Worm (Caenorhabditis elegans) whole organism, L4 larva: Measurements from ENCODE around the gene cchl-1.

ENCODE experiments used
- F10B5.3 ChIP-seq: sonication (generic microtip); optimal IDR thresholded peaks from 2 replicates; lab custom pipeline; 2016; ENCODE audit warnings: mild to moderate bottlenecking, missing genetic modification characterization, missing compliant biosample characterization
- F26F4.8 ChIP-seq: fragments of 200-800 bp; sonication (Bioruptor generic); conservative IDR thresholded peaks from 2 replicates; pipeline ENCODE4 v1.3.6; 2022; ENCODE audit warnings: missing genetic modification characterization, missing compliant biosample characterization
- F37D6.2 ChIP-seq: sonication (generic microtip); optimal IDR thresholded peaks from 2 replicates; lab custom pipeline; 2016; ENCODE audit warnings: mild to moderate bottlenecking, missing genetic modification characterization, missing compliant biosample characterization
- aha-1 ChIP-seq: fragments of 150-350 bp; peaks from one replicate; lab custom pipeline; 2014; ENCODE audit warnings: missing biosample characterization, missing genetic modification characterization
- ceh-28 ChIP-seq: fragments of 150-350 bp; optimal IDR thresholded peaks from 2 replicates; lab custom pipeline; 2014; ENCODE audit warnings: missing biosample characterization, missing genetic modification reagents, missing genetic modification characterization
- ceh-44 ChIP-seq: fragments of 200-800 bp; sonication (Bioruptor generic); IDR thresholded peaks from 2 replicates; pipeline ENCODE4 v1.3.6; 2022; ENCODE audit warnings: missing genetic modification reagents, missing genetic modification characterization, missing compliant biosample characterization
- ctbp-1 ChIP-seq: fragments of 200-800 bp; sonication (Bioruptor generic); IDR thresholded peaks from 2 replicates; pipeline ENCODE4 v1.3.6; 2022; ENCODE audit warnings: missing genetic modification reagents, missing genetic modification characterization, missing compliant biosample characterization
- daf-16 ChIP-seq, 3 experiments: sonication (generic microtip); optimal IDR thresholded peaks; 2 replicates each; lab custom pipeline; 2016 to 2017; ENCODE audit warnings: missing genetic modification characterization in 3 of 3, missing genetic modification reagents in 3 of 3, mild to moderate bottlenecking in 2 of 3, missing compliant biosample characterization in 2 of 3, missing biosample characterization in 1 of 3, moderate library complexity in 1 of 3
- dmd-6 ChIP-seq: fragments of 200-800 bp; sonication (Bioruptor generic); IDR thresholded peaks from 2 replicates; pipeline ENCODE4 v1.3.6; 2022; ENCODE audit warnings: missing genetic modification reagents, missing genetic modification characterization, missing compliant biosample characterization
- dmd-8 ChIP-seq: fragments of 200-800 bp; sonication (Bioruptor generic); IDR thresholded peaks from 2 replicates; pipeline ENCODE4 v1.3.6; 2022; ENCODE audit warnings: missing genetic modification characterization, missing compliant biosample characterization
- duxl-1 ChIP-seq: sonication (generic microtip); optimal IDR thresholded peaks from 2 replicates; lab custom pipeline; 2016; ENCODE audit warnings: mild to moderate bottlenecking, missing genetic modification characterization, moderate library complexity, missing compliant biosample characterization; ENCODE audit not compliant: poor library complexity
- hlh-11 ChIP-seq: fragments of 200-800 bp; sonication (Bioruptor generic); optimal IDR thresholded peaks from 2 replicates; lab custom pipeline; 2018; ENCODE audit warnings: mild to moderate bottlenecking, missing genetic modification characterization, missing compliant biosample characterization
- hlh-30 ChIP-seq: sonication (generic microtip); optimal IDR thresholded peaks from 2 replicates; lab custom pipeline; 2017; ENCODE audit warnings: antibody characterized with exemption, mild to moderate bottlenecking, missing genetic modification characterization, missing compliant biosample characterization; ENCODE audit not compliant: insufficient read depth
- madf-5 ChIP-seq, 2 experiments: fragments of 200-800 bp; sonication (Bioruptor generic); IDR thresholded peaks; 2 replicates each; pipeline ENCODE4 v1.3.6; 2022; ENCODE audit warnings: missing compliant biosample characterization in 2 of 2, missing genetic modification characterization in 2 of 2
- mdl-1 ChIP-seq, 2 experiments: fragments of 150-350 bp in 1 of 2; sonication (generic microtip) in 1 of 2; optimal IDR thresholded peaks; 2 replicates each; lab custom pipeline; 2014 to 2017; ENCODE audit warnings: missing biosample characterization in 2 of 2, missing genetic modification characterization in 2 of 2
- mdt-29 ChIP-seq: fragments of 200-800 bp; sonication (Bioruptor generic); IDR thresholded peaks from 2 replicates; pipeline ENCODE4 v1.3.6; 2022; ENCODE audit warnings: missing genetic modification reagents, missing genetic modification characterization, missing compliant biosample characterization
- mep-1 ChIP-seq: fragments of 150-350 bp; sonication (generic microtip); optimal IDR thresholded peaks from 3 replicates; lab custom pipeline; 2014; ENCODE audit warnings: missing biosample characterization, missing genetic modification characterization
- mes-2 ChIP-seq: sonication (generic microtip); optimal IDR thresholded peaks from 2 replicates; lab custom pipeline; 2016; ENCODE audit warnings: missing genotype, mild to moderate bottlenecking, missing genetic modification characterization, missing compliant biosample characterization; ENCODE audit not compliant: poor library complexity, severe bottlenecking
- mxl-3 ChIP-seq: fragments of 200-800 bp; sonication (Bioruptor generic); optimal IDR thresholded peaks from 2 replicates; lab custom pipeline; 2018; ENCODE audit warnings: mild to moderate bottlenecking, missing genetic modification characterization, missing compliant biosample characterization
- nhr-10 ChIP-seq: fragments of 150-350 bp; optimal IDR thresholded peaks from 2 replicates; lab custom pipeline; 2014; ENCODE audit warnings: missing biosample characterization, missing genetic modification characterization
- nhr-102 ChIP-seq: sonication (generic microtip); optimal IDR thresholded peaks from 2 replicates; lab custom pipeline; 2016; ENCODE audit warnings: mild to moderate bottlenecking, missing genetic modification characterization, moderate library complexity, missing compliant biosample characterization
- nhr-11 ChIP-seq: fragments of 150-350 bp; optimal IDR thresholded peaks from 2 replicates; lab custom pipeline; 2014; ENCODE audit warnings: missing biosample characterization, missing genetic modification characterization
- nhr-237 ChIP-seq: sonication (generic microtip); optimal IDR thresholded peaks from 2 replicates; lab custom pipeline; 2017; ENCODE audit warnings: missing biosample characterization, missing genetic modification characterization
- nhr-28 ChIP-seq: fragments of 150-350 bp; optimal IDR thresholded peaks from 2 replicates; lab custom pipeline; 2014; ENCODE audit warnings: missing biosample characterization, missing genetic modification characterization
- sdz-12 ChIP-seq: fragments of 200-800 bp; sonication (Bioruptor generic); optimal IDR thresholded peaks from 2 replicates; lab custom pipeline; 2018; ENCODE audit warnings: mild to moderate bottlenecking, missing genetic modification characterization, missing compliant biosample characterization
- set-16 ChIP-seq: fragments of 200-800 bp; sonication (Bioruptor generic); IDR thresholded peaks from 2 replicates; pipeline ENCODE4 v1.3.6; 2022; ENCODE audit warnings: missing genetic modification reagents, missing genetic modification characterization, missing compliant biosample characterization
- snpc-1.2 ChIP-seq: fragments of 200-800 bp; sonication (Bioruptor generic); IDR thresholded peaks from 2 replicates; pipeline ENCODE4 v1.3.6; 2022; ENCODE audit warnings: missing genetic modification reagents, missing genetic modification characterization, missing compliant biosample characterization
- unc-62 ChIP-seq, 3 experiments: fragments of 150-350 bp in 1 of 3; sonication (generic microtip); optimal IDR thresholded peaks in 2 of 3; peaks in 1 of 3; 1 replicate in 1 of 3; 2 replicates in 2 of 3; lab custom pipeline; 2014 to 2017; ENCODE audit warnings: missing biosample characterization in 3 of 3, missing genetic modification characterization in 3 of 3, missing genetic modification reagents in 3 of 3, missing genotype in 1 of 3

The cchl-1 gene

DNA sequence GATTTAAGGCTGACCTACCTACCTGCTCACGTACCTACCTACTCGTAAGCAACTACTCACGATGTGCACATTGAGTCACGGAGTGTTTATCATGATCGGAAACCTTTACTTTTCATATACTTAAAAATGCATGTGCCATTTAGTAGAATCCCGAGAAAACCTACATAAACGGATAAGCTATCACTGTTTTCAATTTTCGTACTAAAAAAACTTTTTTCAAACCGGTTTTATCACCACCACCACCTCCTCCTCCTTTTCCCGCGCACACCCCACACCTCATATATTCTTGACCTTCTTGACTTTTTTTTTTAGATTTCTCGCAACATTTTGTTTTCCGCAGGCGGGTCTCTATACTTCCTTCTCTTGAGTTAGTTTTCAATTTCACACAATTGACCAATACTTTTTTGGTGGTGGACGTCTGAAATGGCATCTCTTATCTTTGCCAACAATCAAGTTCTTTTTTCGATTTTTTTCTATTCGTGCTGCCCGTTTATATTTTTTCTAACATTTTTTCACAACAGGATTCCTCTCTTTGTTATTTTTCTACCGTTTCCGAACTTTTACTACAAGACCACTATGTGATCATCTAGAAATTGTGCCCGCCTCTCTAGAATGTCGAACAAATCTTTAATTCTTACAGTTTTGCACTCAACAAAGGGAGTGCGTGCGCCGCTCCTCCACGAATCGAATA, 33.5 kb downstream of the cchl-1 start, which contains the start of gene srap-1:
Gene srap-1 (plus strand): TSS at position 641 of the 691 bp plus-strand sequence.
- no peak for TF ChIP-seq madf-5 (GFP tag; IDR thresholded peaks at IDR 0.05; lab: Robert Waterston, UW)
- TF ChIP-seq unc-62 (GFP tag; optimal IDR thresholded peaks at IDR 0.05 in 1 of 2; lab: Kevin White, UChicago) = peak in 1 of 2 experiments; percentile 50
- TF ChIP-seq unc-62 (tag; optimal IDR thresholded peaks at IDR 0.05; lab: Kevin White, UChicago) = no peak

DNA sequence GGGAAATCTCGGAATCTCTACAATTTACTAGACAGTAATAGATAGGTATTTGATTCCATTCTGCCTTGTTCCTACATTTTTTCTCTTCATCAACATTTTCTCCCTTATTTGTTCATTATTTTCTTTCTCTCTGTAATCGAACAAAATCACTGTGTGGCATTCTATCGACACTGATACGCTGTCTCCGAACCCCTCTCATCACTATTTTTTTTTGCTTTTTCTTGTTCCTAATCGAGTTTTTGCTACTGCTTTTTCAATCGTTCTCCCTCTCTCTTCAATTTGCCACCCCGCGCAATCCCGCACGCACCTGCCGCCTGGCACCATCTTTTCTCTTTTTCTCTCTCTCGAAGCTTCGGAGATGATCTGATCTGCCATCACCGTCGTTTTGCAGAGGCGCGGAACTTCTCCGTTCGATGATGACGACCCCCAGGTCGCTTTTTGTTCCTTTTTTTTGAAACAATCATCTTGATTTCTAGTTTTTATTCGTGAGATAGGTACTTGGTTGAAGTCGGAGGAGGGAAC, 35.9 kb downstream of the cchl-1 start:
- peak; percentile 24 for TF ChIP-seq mep-1 (tag; lab: Kevin White, UChicago)
- TF ChIP-seq ceh-28 = no peak
- TF ChIP-seq mxl-3 (GFP tag; lab: Kevin White, UChicago) = peak; percentile 22
- peak; percentile 11 for TF ChIP-seq nhr-28
- no peak for TF ChIP-seq F10B5.3 (tag; lab: Kevin White, UChicago)
- no peak for TF ChIP-seq nhr-237 (tag; lab: Kevin White, UChicago)
- 0 out of 2 replicates have a peak, but pooled peaks have one; percentile 12 for TF ChIP-seq dmd-8
- peak; percentile 84 for TF ChIP-seq aha-1 (tag; lab: Kevin White, UChicago)
- peak in 1 of 2 experiments; percentile 94 for TF ChIP-seq unc-62 (GFP tag; optimal IDR thresholded peaks at IDR 0.05 in 1 of 2; lab: Kevin White, UChicago)
- TF ChIP-seq unc-62 (tag; optimal IDR thresholded peaks at IDR 0.05; lab: Kevin White, UChicago) = no peak
- TF ChIP-seq mes-2 (tag; lab: Kevin White, UChicago) = peak; percentile 24
- TF ChIP-seq set-16 = peak; percentile 48; the same call in 1 of the 2 replicates
- peak in 1 of 2 experiments; percentile 41 for TF ChIP-seq mdl-1 (tag; optimal IDR thresholded peaks at IDR 0.05; lab: Kevin White, UChicago)
- TF ChIP-seq ctbp-1 (GFP tag; lab: Robert Waterston, UW) = no peak
- TF ChIP-seq hlh-11 (tag; lab: Kevin White, UChicago) = peak; percentile 9
- peak; percentile 43 for TF ChIP-seq nhr-10 (tag; lab: Kevin White, UChicago)

DNA sequence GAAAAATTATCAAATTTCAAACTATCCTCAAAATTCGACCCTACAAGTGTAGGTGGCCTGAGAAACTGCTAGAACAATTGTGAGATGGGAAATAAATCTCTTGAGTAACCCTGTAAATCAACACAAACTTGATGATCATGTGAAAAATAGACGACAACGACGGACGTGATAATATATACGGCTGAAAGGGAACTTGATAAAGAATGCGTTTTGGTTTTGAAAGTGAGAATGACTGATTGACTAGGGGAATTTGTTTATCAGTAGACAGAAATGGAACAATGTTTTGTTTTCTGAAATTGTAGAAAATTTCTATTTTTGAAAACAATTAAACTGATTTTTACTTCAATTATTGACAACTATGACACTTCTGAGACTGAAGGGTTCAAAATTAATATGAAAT, 42.7 kb downstream of the cchl-1 start:
- TF ChIP-seq snpc-1.2 (GFP tag; lab: Robert Waterston, UW) (no peak), hlh-30 (tag; lab: Kevin White, UChicago) (peak; percentile 27), unc-62 (GFP tag; optimal IDR thresholded peaks at IDR 0.05 in 1 of 2; lab: Kevin White, UChicago) (peak in 1 of 2 experiments; percentile 52), unc-62 (tag; optimal IDR thresholded peaks at IDR 0.05; lab: Kevin White, UChicago) (no peak), dmd-6 (no peak), mdt-29 (GFP tag; lab: Robert Waterston, UW) (no peak)

DNA sequence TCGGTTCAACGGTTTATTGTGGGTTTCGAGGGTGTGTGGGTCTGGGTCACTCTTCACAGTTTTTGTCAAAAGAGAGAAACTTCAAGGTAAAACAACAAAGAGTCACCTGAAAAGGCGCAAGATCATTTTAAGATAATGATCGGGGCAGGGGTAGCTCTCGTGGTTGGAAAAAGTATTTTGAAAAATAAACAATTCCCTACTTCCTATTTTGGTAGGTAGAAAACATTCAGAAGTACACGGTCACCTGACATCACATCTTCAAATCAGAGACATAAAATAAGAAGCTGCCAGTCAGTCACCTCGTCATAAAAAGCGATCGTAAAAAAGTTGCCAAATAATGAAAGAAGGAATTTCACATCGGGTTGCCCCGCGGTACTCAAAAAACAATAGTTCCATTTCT, 43.7 kb downstream of the cchl-1 start:
- TF ChIP-seq duxl-1 (tag; lab: Kevin White, UChicago) = no peak
- no peak for TF ChIP-seq ceh-44 (GFP tag; lab: Robert Waterston, UW)
- no peak for TF ChIP-seq nhr-11 (tag; lab: Kevin White, UChicago)
- no peak for TF ChIP-seq sdz-12 (GFP tag; lab: Kevin White, UChicago)
- TF ChIP-seq, all 104 proteins: peak for 0

DNA sequence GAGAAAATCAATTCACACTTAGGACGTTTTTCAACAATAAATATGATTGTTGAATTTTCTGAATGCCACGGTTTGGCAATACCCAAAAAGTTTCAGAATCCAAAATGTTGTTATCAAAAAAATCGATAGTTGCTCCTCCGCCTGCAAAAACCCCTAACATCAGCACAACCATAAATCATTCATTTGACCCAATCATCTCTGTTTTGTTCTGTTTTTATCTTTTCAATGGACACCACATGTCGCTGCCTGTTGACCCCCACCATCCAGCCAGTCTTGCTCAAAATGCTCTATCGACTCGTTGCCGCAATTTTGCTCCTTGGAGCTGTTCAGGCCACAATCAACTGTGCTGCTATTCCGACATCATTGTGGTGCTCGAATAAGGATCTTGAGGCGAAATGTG, 48.2 kb downstream of the cchl-1 start, which contains the start of gene F37H8.5:
Gene F37H8.5 (plus strand): TSS at position 181 of the 400 bp plus-strand sequence.
- TF ChIP-seq nhr-28 (no peak), F26F4.8 (GFP tag; lab: Robert Waterston, UW) (no peak), daf-16 (GFP tag; optimal IDR thresholded peaks at IDR 0.05; lab: Kevin White, UChicago) (peak in 1 of 2 experiments; percentile 28), daf-16 (tag; optimal IDR thresholded peaks at IDR 0.05; lab: Kevin White, UChicago) (no peak), nhr-102 (no peak), F37D6.2 (tag; lab: Kevin White, UChicago) (no peak), nhr-237 (tag; lab: Kevin White, UChicago) (no peak), unc-62 (GFP tag; optimal IDR thresholded peaks at IDR 0.05 in 1 of 2; lab: Kevin White, UChicago) (peak in 1 of 2 experiments; percentile 92), unc-62 (tag; optimal IDR thresholded peaks at IDR 0.05; lab: Kevin White, UChicago) (no peak)
